Worm (Caenorhabditis elegans) whole organism, mixed stage, embryonic: ENCODE measurements around the gene nspg-10.

Experiments
- M03D4.4 ChIP-seq: sonication (generic microtip); optimal IDR thresholded peaks from 2 replicates; lab custom pipeline; 2017; ENCODE audit warnings: mild to moderate bottlenecking, missing genetic modification characterization, missing compliant biosample characterization
- bed-3 ChIP-seq: fragments of 200-800 bp; sonication (Bioruptor generic); optimal IDR thresholded peaks from 3 replicates; lab custom pipeline; 2018; ENCODE audit warnings: mild to moderate bottlenecking, missing genetic modification characterization, moderate library complexity, missing compliant biosample characterization
- ceh-39 ChIP-seq: fragments of 150-350 bp; optimal IDR thresholded peaks from 2 replicates; lab custom pipeline; 2014; ENCODE audit warnings: missing biosample characterization, missing genetic modification characterization
- elt-1 ChIP-seq: sonication (generic microtip); optimal IDR thresholded peaks from 2 replicates; lab custom pipeline; 2017; ENCODE audit warnings: missing genetic modification characterization, mild to moderate bottlenecking, missing compliant biosample characterization, antibody characterized with exemption, moderate library complexity, borderline replicate concordance; ENCODE audit not compliant: insufficient read depth
- lin-13 ChIP-seq: fragments of 150-350 bp; optimal IDR thresholded peaks from 2 replicates; lab custom pipeline; 2014; ENCODE audit warnings: missing biosample characterization, missing genetic modification characterization
- lsy-2 ChIP-seq: fragments of 150-350 bp; optimal IDR thresholded peaks from 2 replicates; lab custom pipeline; 2014; ENCODE audit warnings: missing biosample characterization, missing genetic modification characterization
- nhr-237 ChIP-seq: fragments of 150-350 bp; optimal IDR thresholded peaks from 2 replicates; lab custom pipeline; 2014; ENCODE audit warnings: missing biosample characterization, missing genetic modification characterization
- nhr-28 ChIP-seq: fragments of 150-350 bp; optimal IDR thresholded peaks from 2 replicates; lab custom pipeline; 2014; ENCODE audit warnings: missing biosample characterization, missing genetic modification characterization
- nhr-76 ChIP-seq: sonication (generic microtip); optimal IDR thresholded peaks from 2 replicates; lab custom pipeline; 2017; ENCODE audit warnings: missing biosample characterization, missing genetic modification characterization
- snpc-4 ChIP-seq: fragments of 150-350 bp; optimal IDR thresholded peaks from 2 replicates; lab custom pipeline; 2014; ENCODE audit warnings: missing biosample characterization, missing genetic modification characterization
- tbx-8 ChIP-seq: fragments of 200-800 bp; sonication (Bioruptor generic); optimal IDR thresholded peaks from 2 replicates; lab custom pipeline; 2018; ENCODE audit warnings: mild to moderate bottlenecking, missing genetic modification characterization, moderate library complexity, missing compliant biosample characterization
- unc-39 ChIP-seq: fragments of 150-350 bp; optimal IDR thresholded peaks from 2 replicates; lab custom pipeline; 2014; ENCODE audit warnings: missing biosample characterization, missing genetic modification characterization
- unc-62 ChIP-seq: fragments of 150-350 bp; optimal IDR thresholded peaks from 2 replicates; lab custom pipeline; 2014; ENCODE audit warnings: missing biosample characterization, missing genetic modification reagents, missing genetic modification characterization

- TF ChIP-seq unc-62 (GFP tag; lab: Kevin White, UChicago) (no peak), tbx-8 (GFP tag; lab: Kevin White, UChicago) (no peak), M03D4.4 (no peak), bed-3 (GFP tag; lab: Kevin White, UChicago) (no peak), lin-13 (tag; lab: Kevin White, UChicago) (no peak), nhr-28 (tag; lab: Kevin White, UChicago) (no peak), nhr-237 (tag; lab: Kevin White, UChicago) (no peak), lsy-2 (tag; lab: Kevin White, UChicago) (no peak), unc-39 (tag; lab: Kevin White, UChicago) (no peak), ceh-39 (no peak), nhr-76 (tag; lab: Kevin White, UChicago) (no peak), elt-1 (no peak), snpc-4 (tag; lab: Kevin White, UChicago) (no peak)
These were observed 50.4 kb downstream of the nspg-10 start for ce11 chrIV:4655979-4656378.
